Worm (Caenorhabditis elegans): ENCODE data around the gene fbxb-9.

The fbxb-9 gene

ce11 chrIV:11119972-11120562, 42.3 kb downstream of the fbxb-9 start:
- TF ChIP-seq nhr-6 (tag; optimal IDR thresholded peaks at IDR 0.05) (no peak), ZK546.5 (tag; optimal IDR thresholded peaks at IDR 0.05) (no peak), zag-1 (tag; optimal IDR thresholded peaks at IDR 0.05) (no peak), gmeb-1 (tag; optimal IDR thresholded peaks at IDR 0.05) (no peak), elt-3 (tag; optimal IDR thresholded peaks at IDR 0.05) (no peak), mbf-1 (tag; optimal IDR thresholded peaks at IDR 0.05) (no peak), peb-1 (tag; optimal IDR thresholded peaks at IDR 0.05) (no peak), Y55F3AM.14 (GFP tag; optimal IDR thresholded peaks at IDR 0.05) (no peak), unc-55 (GFP tag; optimal IDR thresholded peaks at IDR 0.05) (no peak), mdl-1 (tag; optimal IDR thresholded peaks at IDR 0.05) (no peak), snpc-4 (tag; optimal IDR thresholded peaks at IDR 0.05) (no peak), nhr-23 (tag; optimal IDR thresholded peaks at IDR 0.05) (no peak), nhr-77 (tag; optimal IDR thresholded peaks at IDR 0.05) (no peak), F13H6.1 (tag; optimal IDR thresholded peaks at IDR 0.05) (peak; percentile 47), mab-5 (tag; optimal IDR thresholded peaks at IDR 0.05) (no peak), sma-3 (GFP tag; optimal IDR thresholded peaks at IDR 0.05) (no peak), nhr-237 (tag; optimal IDR thresholded peaks at IDR 0.05) (no peak), ama-1 (optimal IDR thresholded peaks at IDR 0.05) (no peak), ztf-4 (tag; optimal IDR thresholded peaks at IDR 0.05) (no peak), nhr-10 (tag; optimal IDR thresholded peaks at IDR 0.05) (no peak), nhr-12 (tag; optimal IDR thresholded peaks at IDR 0.05) (no peak), elt-1 (tag; optimal IDR thresholded peaks at IDR 0.05) (peak; percentile 84), nhr-11 (tag; optimal IDR thresholded peaks at IDR 0.05) (no peak), sma-9 (GFP tag; optimal IDR thresholded peaks at IDR 0.05) (no peak), sma-9 (tag; optimal IDR thresholded peaks at IDR 0.05) (no peak), ceh-16 (tag; optimal IDR thresholded peaks at IDR 0.05) (peak; percentile 41), nhr-21 (tag; optimal IDR thresholded peaks at IDR 0.05) (peak; percentile 20), ztf-1 (GFP tag; conservative IDR thresholded peaks at IDR 0.05) (no peak)

ce11 chrIV:11118837-11119491, 43.4 kb downstream of the fbxb-9 start, which contains the start of the genes imp-2 and enpl-1:
TSS of gene imp-2 (minus strand) at chrIV:11118887.
TSS of gene enpl-1 (plus strand) at chrIV:11119298.
- TF ChIP-seq C34F6.9 (tag; optimal IDR thresholded peaks at IDR 0.05) = peak; percentile 89
- TF ChIP-seq nhr-12 (tag; optimal IDR thresholded peaks at IDR 0.05) = no peak
- no peak for TF ChIP-seq R02D3.7 (tag; optimal IDR thresholded peaks at IDR 0.05)
- peak; percentile 34 for TF ChIP-seq ZK546.5 (tag; optimal IDR thresholded peaks at IDR 0.05)
- TF ChIP-seq sma-3 (GFP tag; optimal IDR thresholded peaks at IDR 0.05) = peak; percentile 89
- no peak for TF ChIP-seq elt-1 (tag; optimal IDR thresholded peaks at IDR 0.05)
- TF ChIP-seq nhr-21 (tag; optimal IDR thresholded peaks at IDR 0.05) = peak; percentile 83
- no peak for TF ChIP-seq unc-39 (tag; optimal IDR thresholded peaks at IDR 0.05)
- peak; percentile 89 for TF ChIP-seq mab-5 (tag; optimal IDR thresholded peaks at IDR 0.05)
- peak; percentile 74 for TF ChIP-seq sem-4 (tag; optimal IDR thresholded peaks at IDR 0.05)
- no peak for TF ChIP-seq dmd-4 (tag; optimal IDR thresholded peaks at IDR 0.05)
- peak; percentile 86 for TF ChIP-seq fos-1 (tag; optimal IDR thresholded peaks at IDR 0.05)
- peak; percentile 90 to 96 for TF ChIP-seq lsy-2 (tag; optimal IDR thresholded peaks at IDR 0.05)
- TF ChIP-seq nhr-6 (tag; optimal IDR thresholded peaks at IDR 0.05) = peak; percentile 71
- peak; percentile 94 for TF ChIP-seq nhr-129 (tag; optimal IDR thresholded peaks at IDR 0.05)
- TF ChIP-seq ceh-82 (tag; optimal IDR thresholded peaks at IDR 0.05) = no peak
- TF ChIP-seq blmp-1 (tag; optimal IDR thresholded peaks at IDR 0.05; ENCODE audit: insufficient read depth) = peak; percentile 10
- TF ChIP-seq ztf-4 (tag; optimal IDR thresholded peaks at IDR 0.05) = peak; percentile 69
- no peak for TF ChIP-seq lin-39 (tag; optimal IDR thresholded peaks at IDR 0.05)
- TF ChIP-seq lin-11 (tag; optimal IDR thresholded peaks at IDR 0.05) = peak; percentile 93
- peak; percentile 98 for TF ChIP-seq crh-2 (tag; optimal IDR thresholded peaks at IDR 0.05)
- TF ChIP-seq nhr-25 (tag; optimal IDR thresholded peaks at IDR 0.05) = peak; percentile 78
- peak; percentile 81 for TF ChIP-seq sma-9 (GFP tag; optimal IDR thresholded peaks at IDR 0.05)
- no peak for TF ChIP-seq sma-9 (tag; optimal IDR thresholded peaks at IDR 0.05)
- TF ChIP-seq nhr-11 (tag; optimal IDR thresholded peaks at IDR 0.05) = no peak
- TF ChIP-seq gmeb-1 (tag; optimal IDR thresholded peaks at IDR 0.05) = peak; percentile 85
- TF ChIP-seq mdl-1 (tag; optimal IDR thresholded peaks at IDR 0.05) = peak; percentile 70 to 97
- no peak for TF ChIP-seq ama-1 (optimal IDR thresholded peaks at IDR 0.05)
- TF ChIP-seq ceh-16 (tag; optimal IDR thresholded peaks at IDR 0.05) = peak; percentile 31
- peak; percentile 25 for TF ChIP-seq nhr-23 (tag; optimal IDR thresholded peaks at IDR 0.05)
- TF ChIP-seq snpc-4 (tag; optimal IDR thresholded peaks at IDR 0.05) = peak; percentile 34
- TF ChIP-seq skn-1 (tag; optimal IDR thresholded peaks at IDR 0.05) = no peak
- peak; percentile 98 for TF ChIP-seq zag-1 (tag; optimal IDR thresholded peaks at IDR 0.05)
- TF ChIP-seq lin-13 (GFP tag; optimal IDR thresholded peaks at IDR 0.05) = peak; percentile 88
- TF ChIP-seq ztf-11 (tag; optimal IDR thresholded peaks at IDR 0.05) = no peak
- peak; percentile 21 for TF ChIP-seq nhr-237 (tag; optimal IDR thresholded peaks at IDR 0.05)
- TF ChIP-seq alr-1 (tag; optimal IDR thresholded peaks at IDR 0.05) = no peak
- TF ChIP-seq elt-3 (tag; optimal IDR thresholded peaks at IDR 0.05) = no peak
- TF ChIP-seq nhr-10 (tag; optimal IDR thresholded peaks at IDR 0.05) = peak; percentile 43
- TF ChIP-seq unc-55 (GFP tag; optimal IDR thresholded peaks at IDR 0.05) = peak; percentile 92
- TF ChIP-seq aly-2 (tag; optimal IDR thresholded peaks at IDR 0.05) = no peak
- TF ChIP-seq F13H6.1 (tag; optimal IDR thresholded peaks at IDR 0.05) = peak; percentile 91
- TF ChIP-seq peb-1 (tag; optimal IDR thresholded peaks at IDR 0.05) = no peak
- no peak for TF ChIP-seq mbf-1 (tag; optimal IDR thresholded peaks at IDR 0.05)
- no peak for TF ChIP-seq ztf-1 (GFP tag; conservative IDR thresholded peaks at IDR 0.05)
- no peak for TF ChIP-seq unc-62 (GFP tag; optimal IDR thresholded peaks at IDR 0.05)
